Worm (Caenorhabditis elegans): ENCODE measurements around the gene gid-8.

gid-8 gene

DNA sequence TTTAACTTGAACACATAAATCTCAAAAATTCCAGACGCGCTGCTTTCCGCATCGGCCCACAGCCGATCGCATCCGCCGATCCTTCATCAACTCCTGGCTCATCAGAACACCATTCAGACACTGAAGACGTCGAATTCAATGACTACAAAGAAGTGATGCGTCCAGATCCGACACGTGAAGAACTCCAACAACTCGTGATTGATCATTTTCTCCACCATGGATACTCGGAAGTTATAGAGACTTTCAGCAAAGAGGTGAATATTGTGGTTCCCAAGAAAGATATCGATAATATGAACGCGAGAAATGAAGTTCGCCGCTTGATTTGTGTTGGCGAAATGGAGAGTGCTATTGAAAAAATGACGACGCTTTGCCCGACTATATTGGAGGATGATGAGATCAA, 1.4 kb downstream of the gid-8 start:
- TF ChIP-seq zag-1 (tag; optimal IDR thresholded peaks at IDR 0.05), result no peak
- no peak for TF ChIP-seq hlh-4 (tag; optimal IDR thresholded peaks at IDR 0.05)
- no peak for TF ChIP-seq dsc-1 (tag; optimal IDR thresholded peaks at IDR 0.05)
- TF ChIP-seq aly-2 (tag; optimal IDR thresholded peaks at IDR 0.05), result no peak
- no peak for TF ChIP-seq ama-1 (optimal IDR thresholded peaks at IDR 0.05)
- no peak for TF ChIP-seq nhr-28 (tag; optimal IDR thresholded peaks at IDR 0.05)
- no peak for TF ChIP-seq xbp-1 (tag; optimal IDR thresholded peaks at IDR 0.05)
- TF ChIP-seq pax-3 (tag; optimal IDR thresholded peaks at IDR 0.05), result no peak
- no peak for TF ChIP-seq C04F5.9 (tag; optimal IDR thresholded peaks at IDR 0.05)
- TF ChIP-seq lin-15B (tag; optimal IDR thresholded peaks at IDR 0.05), result no peak
- no peak for TF ChIP-seq elt-3 (tag; optimal IDR thresholded peaks at IDR 0.05)
- no peak for TF ChIP-seq ceh-88 (GFP tag; IDR thresholded peaks at IDR 0.05)
- TF ChIP-seq alr-1 (tag; optimal IDR thresholded peaks at IDR 0.05; ENCODE audit: borderline replicate concordance), result no peak
- TF ChIP-seq sptf-1 (tag; optimal IDR thresholded peaks at IDR 0.05), result no peak
- TF ChIP-seq sup-37 (GFP tag; optimal IDR thresholded peaks at IDR 0.05), result no peak
- no peak for TF ChIP-seq sox-4 (tag; optimal IDR thresholded peaks at IDR 0.05)

DNA sequence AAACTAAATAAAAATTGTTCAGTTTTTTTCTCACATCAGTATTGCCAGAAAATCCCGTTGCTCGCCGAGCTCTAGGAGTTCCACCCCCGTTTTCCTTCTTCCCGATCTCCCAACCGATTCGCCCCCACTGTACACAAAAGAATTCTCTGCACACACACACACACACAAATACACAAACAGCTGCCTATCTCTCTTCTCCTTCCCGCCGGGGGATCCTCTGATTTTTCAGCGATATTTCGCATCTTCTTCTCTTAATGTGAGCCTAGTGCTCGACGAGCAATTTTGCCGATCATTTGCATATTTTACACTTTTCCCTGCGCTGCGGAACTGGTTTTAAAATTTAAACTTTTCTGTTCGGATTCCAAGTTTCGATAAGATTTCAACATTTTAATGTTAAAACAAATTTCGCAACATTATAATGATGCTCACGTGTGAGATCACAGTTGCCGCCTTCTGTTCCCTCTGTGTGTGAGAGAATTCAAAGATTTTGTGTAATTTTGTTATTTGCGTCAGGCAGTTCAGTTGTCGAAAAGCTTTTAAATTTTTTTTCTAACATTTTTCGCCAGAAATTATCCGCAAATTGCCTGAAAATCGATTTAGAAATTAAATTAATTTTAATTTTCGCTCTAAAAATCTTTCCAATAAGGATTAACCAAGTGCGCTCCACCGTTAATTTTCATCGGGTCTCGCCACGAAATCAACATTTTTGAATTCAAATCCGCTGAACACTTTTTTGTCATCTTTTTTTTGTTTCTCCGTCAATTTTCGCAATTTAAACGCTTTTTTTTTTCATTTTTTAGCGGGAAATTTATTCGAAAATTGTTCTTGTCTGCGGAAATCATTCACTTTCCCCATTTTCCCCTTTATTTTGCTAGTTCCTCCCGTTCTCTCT, 3.8 kb downstream of the gid-8 start:
- peak; percentile 71 for TF ChIP-seq swsn-7 (tag; optimal IDR thresholded peaks at IDR 0.05)
- TF ChIP-seq dsc-1 (tag; optimal IDR thresholded peaks at IDR 0.05), result peak; percentile 69
- TF ChIP-seq lin-39 (tag; optimal IDR thresholded peaks at IDR 0.05), result peak; percentile 12
- TF ChIP-seq egl-13 (tag; optimal IDR thresholded peaks at IDR 0.05), result peak; percentile 42
- peak; percentile 89 to 94 (median 91) for TF ChIP-seq dpl-1 (GFP tag; optimal IDR thresholded peaks at IDR 0.05)
- no peak for TF ChIP-seq aha-1 (tag; optimal IDR thresholded peaks at IDR 0.05)
- TF ChIP-seq ceh-90 (tag; optimal IDR thresholded peaks at IDR 0.05), result no peak
- TF ChIP-seq unc-62 (GFP tag; optimal IDR thresholded peaks at IDR 0.05), result no peak
- TF ChIP-seq snpc-4 (tag; optimal IDR thresholded peaks at IDR 0.05), result no peak
- TF ChIP-seq tlp-1 (tag; optimal IDR thresholded peaks at IDR 0.05), result no peak
- TF ChIP-seq lin-13 (GFP tag; optimal IDR thresholded peaks at IDR 0.05), result peak; percentile 84
- peak in 1 of 2 experiments; percentile 36 for TF ChIP-seq mdl-1 (tag; optimal IDR thresholded peaks at IDR 0.05)
- TF ChIP-seq skn-1 (tag; optimal IDR thresholded peaks at IDR 0.05), result peak; percentile 85
- no peak for TF ChIP-seq pqm-1 (tag; optimal IDR thresholded peaks at IDR 0.05)
- TF ChIP-seq ets-5 (GFP tag; IDR thresholded peaks at IDR 0.05), result no peak
- no peak for TF ChIP-seq ces-1 (GFP tag; optimal IDR thresholded peaks at IDR 0.05)
- TF ChIP-seq unc-98 (GFP tag; IDR thresholded peaks at IDR 0.05), result no peak
- TF ChIP-seq sox-4 (tag; optimal IDR thresholded peaks at IDR 0.05), result no peak
- peak; percentile 41 for TF ChIP-seq rnt-1 (tag; optimal IDR thresholded peaks at IDR 0.05)
- peak in 2 of 6 experiments; percentile 41 to 53 for TF ChIP-seq elt-3 (tag; optimal IDR thresholded peaks at IDR 0.05)
- TF ChIP-seq nhr-71 (tag; optimal IDR thresholded peaks at IDR 0.05), result peak; percentile 80
- peak; percentile 21 for TF ChIP-seq zip-4 (GFP tag; optimal IDR thresholded peaks at IDR 0.05)
- peak; percentile 42 for TF ChIP-seq nhr-90 (tag; optimal IDR thresholded peaks at IDR 0.05; ENCODE audit: poor library complexity)
- no peak for TF ChIP-seq egl-27 (tag; optimal IDR thresholded peaks at IDR 0.05)
- peak; percentile 80 to 90 for TF ChIP-seq lsy-2 (tag; optimal IDR thresholded peaks at IDR 0.05)
- no peak for TF ChIP-seq vab-15 (tag; optimal IDR thresholded peaks at IDR 0.05)
- peak; percentile 60 for TF ChIP-seq xbp-1 (tag; optimal IDR thresholded peaks at IDR 0.05)
- TF ChIP-seq fkh-10 (GFP tag; optimal IDR thresholded peaks at IDR 0.05), result peak; percentile 31
- no peak for TF ChIP-seq nhr-28 (tag; optimal IDR thresholded peaks at IDR 0.05)
- no peak for TF ChIP-seq nhr-11 (tag; optimal IDR thresholded peaks at IDR 0.05)
- TF ChIP-seq pax-3 (tag; optimal IDR thresholded peaks at IDR 0.05), result no peak
- peak; percentile 79 for TF ChIP-seq snu-23 (GFP tag; optimal IDR thresholded peaks at IDR 0.05)
- no peak for TF ChIP-seq grh-1 (GFP tag; IDR thresholded peaks at IDR 0.05)
- peak; percentile 43 for TF ChIP-seq unc-130 (tag; optimal IDR thresholded peaks at IDR 0.05)
- peak; percentile 50 for TF ChIP-seq aly-2 (tag; optimal IDR thresholded peaks at IDR 0.05)
- peak; percentile 83 for TF ChIP-seq nhr-85 (tag)
- peak; percentile 76 for TF ChIP-seq nhr-20 (tag; optimal IDR thresholded peaks at IDR 0.05)
- TF ChIP-seq nhr-19 (GFP tag; conservative IDR thresholded peaks at IDR 0.05), result peak; percentile 60
- TF ChIP-seq lir-3 (tag; optimal IDR thresholded peaks at IDR 0.05; ENCODE audit: poor library complexity), result no peak
- TF ChIP-seq C04F5.9 (tag; optimal IDR thresholded peaks at IDR 0.05), result no peak
- no peak for TF ChIP-seq nhr-12 (tag; optimal IDR thresholded peaks at IDR 0.05)

Measured in whole organism, L1 larva.